Worm (Caenorhabditis elegans): ENCODE measurements around the gene F58E6.11.

ce11 chrV:9805161-9805560, 47.4 kb upstream of the F58E6.11 start, which contains the start of gene sru-37:
- no peak for TF ChIP-seq odd-2 (tag; optimal IDR thresholded peaks at IDR 0.05)
- TF ChIP-seq hlh-13 (GFP tag; optimal IDR thresholded peaks at IDR 0.05), result no peak
- no peak for TF ChIP-seq ceh-22 (tag; optimal IDR thresholded peaks at IDR 0.05)
- no peak for TF ChIP-seq nhr-11 (tag; optimal IDR thresholded peaks at IDR 0.05)
- TF ChIP-seq Y22D7AL.16 (tag; optimal IDR thresholded peaks at IDR 0.05), result no peak
- TF ChIP-seq elt-4 (tag; optimal IDR thresholded peaks at IDR 0.05), result no peak
- TF ChIP-seq pha-4 (tag; optimal IDR thresholded peaks at IDR 0.05), result no peak
- no peak for TF ChIP-seq sdc-2 (tag; optimal IDR thresholded peaks at IDR 0.05)
- no peak for TF ChIP-seq madf-2 (tag; optimal IDR thresholded peaks at IDR 0.05)
- TF ChIP-seq rnt-1 (tag; optimal IDR thresholded peaks at IDR 0.05), result no peak
- TF ChIP-seq T23F11.4 (GFP tag; optimal IDR thresholded peaks at IDR 0.05), result no peak
- TF ChIP-seq ceh-31 (tag; optimal IDR thresholded peaks at IDR 0.05), result no peak
- no peak for TF ChIP-seq ama-1 (optimal IDR thresholded peaks at IDR 0.05)
